Worm (Caenorhabditis elegans): ENCODE results near the gene lys-7.

The lys-7 gene

DNA sequence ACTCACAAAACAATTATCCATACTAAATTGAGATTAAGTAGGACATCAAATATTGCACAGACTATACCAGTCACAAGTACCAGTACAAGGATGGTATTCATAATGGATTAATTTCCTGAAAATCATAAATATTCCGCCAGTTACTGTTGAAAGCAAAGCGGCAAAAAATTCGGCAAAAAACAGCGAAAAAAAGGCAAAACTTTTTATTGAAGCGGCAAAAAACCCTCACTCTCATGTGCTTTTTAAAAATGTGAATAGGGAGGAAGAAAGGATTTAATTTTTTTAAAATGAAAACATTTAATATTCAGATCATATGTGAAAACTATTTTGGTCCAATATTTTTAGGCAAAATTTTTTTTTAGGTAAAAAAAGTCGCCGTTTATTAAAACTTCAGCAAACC lies 11.6 kb downstream of the lys-7 start, which contains the start of gene srbc-29:
TSS of gene srbc-29 (minus strand) at position 101 of the 400 bp plus-strand sequence.
- TF ChIP-seq mes-2 (tag; optimal IDR thresholded peaks at IDR 0.05; ENCODE audit: poor library complexity, severe bottlenecking) = no peak
- TF ChIP-seq T26A8.4 (GFP tag; IDR thresholded peaks at IDR 0.05) = no peak
- no peak for TF ChIP-seq set-16 (GFP tag; IDR thresholded peaks at IDR 0.05)
- no peak for TF ChIP-seq ztf-7 (tag; optimal IDR thresholded peaks at IDR 0.05)
- no peak for TF ChIP-seq attf-4 (tag; optimal IDR thresholded peaks at IDR 0.05)
- TF ChIP-seq nhr-28 (tag; optimal IDR thresholded peaks at IDR 0.05) = no peak
- TF ChIP-seq nhr-237 (tag; optimal IDR thresholded peaks at IDR 0.05) = no peak
- no peak for TF ChIP-seq zag-1 (tag; optimal IDR thresholded peaks at IDR 0.05)
- no peak for TF ChIP-seq lir-3 (tag; optimal IDR thresholded peaks at IDR 0.05)
- no peak for TF ChIP-seq vab-7 (GFP tag; IDR thresholded peaks at IDR 0.05)
- TF ChIP-seq ceh-28 (tag; optimal IDR thresholded peaks at IDR 0.05) = no peak
- TF ChIP-seq aha-1 (tag) = no peak
- TF ChIP-seq daf-8 (GFP tag; IDR thresholded peaks at IDR 0.05) = no peak
- no peak for TF ChIP-seq skn-1 (tag; optimal IDR thresholded peaks at IDR 0.05)
- no peak for TF ChIP-seq nhr-42 (GFP tag; IDR thresholded peaks at IDR 0.05)
- TF ChIP-seq sdz-12 (GFP tag; optimal IDR thresholded peaks at IDR 0.05) = no peak

- TF ChIP-seq pqm-1 (tag; optimal IDR thresholded peaks at IDR 0.05) = peak; percentile 50
- TF ChIP-seq daf-16 (GFP tag; optimal IDR thresholded peaks at IDR 0.05) = no peak
- TF ChIP-seq daf-16 (tag; optimal IDR thresholded peaks at IDR 0.05) = peak; percentile 87
- TF ChIP-seq nhr-77 (tag; optimal IDR thresholded peaks at IDR 0.05) = peak; percentile 50
- no peak for TF ChIP-seq F10B5.3 (tag; optimal IDR thresholded peaks at IDR 0.05)
- no peak for TF ChIP-seq fkh-10 (GFP tag; optimal IDR thresholded peaks at IDR 0.05)
- TF ChIP-seq nhr-28 (tag; optimal IDR thresholded peaks at IDR 0.05) = peak; percentile 98
- TF ChIP-seq tag-97 (GFP tag; IDR thresholded peaks at IDR 0.05) = no peak
- no peak for TF ChIP-seq vab-7 (GFP tag; IDR thresholded peaks at IDR 0.05)
- peak; percentile 97 for TF ChIP-seq nhr-102 (tag; optimal IDR thresholded peaks at IDR 0.05)
- TF ChIP-seq nhr-10 (tag; optimal IDR thresholded peaks at IDR 0.05) = no peak
Observed at ce11 chrV:3468436-3468835, 14.0 kb downstream of the lys-7 start, which contains the start of gene gst-33. Gene gst-33, minus strand, starts transcription at chrV:3468562.

DNA sequence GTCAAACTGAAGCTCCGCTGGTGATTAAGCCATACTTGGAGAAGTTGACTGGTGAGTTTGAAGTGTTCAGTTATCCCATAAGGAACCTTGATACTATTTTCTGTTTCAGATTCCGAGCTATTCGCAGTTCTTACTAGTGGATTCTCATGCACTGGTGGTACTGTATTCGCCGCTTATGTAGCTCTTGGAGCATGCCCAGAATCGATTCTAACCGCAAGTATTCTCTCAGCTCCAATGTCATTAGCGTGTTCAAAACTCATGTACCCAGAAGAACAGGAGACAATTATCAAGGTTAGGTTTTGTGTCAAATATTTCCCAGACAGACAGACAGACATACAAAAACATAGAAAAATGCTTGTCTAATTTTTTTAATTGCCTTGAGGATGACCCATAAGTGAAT lies 17.5 kb downstream of the lys-7 start:
- TF ChIP-seq nhr-41 (GFP tag; IDR thresholded peaks at IDR 0.05) (no peak), zfp-2 (tag; optimal IDR thresholded peaks at IDR 0.05) (no peak), fkh-10 (GFP tag; optimal IDR thresholded peaks at IDR 0.05) (no peak), php-3 (GFP tag; IDR thresholded peaks at IDR 0.05) (no peak), snpc-4 (tag; optimal IDR thresholded peaks at IDR 0.05) (no peak), unc-62 (GFP tag; optimal IDR thresholded peaks at IDR 0.05 in 1 of 2) (peak in 1 of 2 experiments; percentile 92), unc-62 (tag; optimal IDR thresholded peaks at IDR 0.05) (no peak), mxl-3 (GFP tag; optimal IDR thresholded peaks at IDR 0.05) (no peak)

- TF ChIP-seq aha-1 (tag) = no peak
- TF ChIP-seq Y75B8A.6 (GFP tag; IDR thresholded peaks at IDR 0.05) = no peak
- TF ChIP-seq ceh-82 (tag; optimal IDR thresholded peaks at IDR 0.05) = no peak
- TF ChIP-seq nhr-111 (GFP tag; optimal IDR thresholded peaks at IDR 0.05) = no peak
- TF ChIP-seq snpc-1.2 (GFP tag; IDR thresholded peaks at IDR 0.05) = no peak
- TF ChIP-seq ztf-7 (tag; optimal IDR thresholded peaks at IDR 0.05) = no peak
- TF ChIP-seq mes-2 (tag; optimal IDR thresholded peaks at IDR 0.05; ENCODE audit: poor library complexity, severe bottlenecking) = no peak
- TF ChIP-seq saeg-2 (GFP tag; IDR thresholded peaks at IDR 0.05) = no peak
- TF ChIP-seq madf-9 (GFP tag; conservative IDR thresholded peaks at IDR 0.05) = no peak
- no peak for TF ChIP-seq spr-3 (GFP tag; optimal IDR thresholded peaks at IDR 0.05)
- TF ChIP-seq T26A8.4 (GFP tag; IDR thresholded peaks at IDR 0.05) = no peak
- no peak for TF ChIP-seq F44E2.7 (GFP tag; IDR thresholded peaks at IDR 0.05)
- no peak for TF ChIP-seq dpl-1 (GFP tag; optimal IDR thresholded peaks at IDR 0.05)
- TF ChIP-seq lin-38 (GFP tag; IDR thresholded peaks at IDR 0.05) = no peak
Observed at ce11 chrV:3463514-3463913, 18.9 kb downstream of the lys-7 start, which contains the start of gene slc-28.1. Gene slc-28.1, plus strand, starts transcription at chrV:3463814.
